Worm (Caenorhabditis elegans) whole organism, L1 larva: ENCODE results near the gene gpr-1.

Experiments used
- ama-1 ChIP-seq: fragments of 150-350 bp; optimal IDR thresholded peaks from 2 replicates; lab custom pipeline; 2014
- ceh-82 ChIP-seq, 3 experiments: fragments of 150-350 bp in 1 of 3; sonication (generic microtip) in 2 of 3; optimal IDR thresholded peaks; 2 replicates each; lab custom pipeline; 2014 to 2017; ENCODE audit warnings: missing biosample characterization in 3 of 3, missing genetic modification characterization in 3 of 3
- lin-13 ChIP-seq: fragments of 150-350 bp; optimal IDR thresholded peaks from 2 replicates; lab custom pipeline; 2014; ENCODE audit warnings: missing biosample characterization, missing genetic modification reagents, missing genetic modification characterization
- lin-15B ChIP-seq: fragments of 150-350 bp; sonication (generic microtip); optimal IDR thresholded peaks from 3 replicates; lab custom pipeline; 2014; ENCODE audit warnings: missing biosample characterization, missing genetic modification characterization
- lin-39 ChIP-seq: fragments of 150-350 bp; optimal IDR thresholded peaks from 2 replicates; lab custom pipeline; 2014; ENCODE audit warnings: missing biosample characterization, missing genetic modification reagents, missing genetic modification characterization
- mab-9 ChIP-seq: fragments of 200-800 bp; sonication (Bioruptor generic); IDR thresholded peaks from 2 replicates; pipeline ENCODE4 v1.3.6; 2022; ENCODE audit warnings: missing genetic modification reagents, missing genetic modification characterization, missing compliant biosample characterization
- mdl-1 ChIP-seq, 2 experiments: fragments of 150-350 bp; optimal IDR thresholded peaks; 2 replicates each; lab custom pipeline; 2014 to 2017; ENCODE audit warnings: missing biosample characterization in 2 of 2, missing genetic modification characterization in 2 of 2, inconsistent platforms in 1 of 2
- nhr-12 ChIP-seq: sonication (generic microtip); optimal IDR thresholded peaks from 2 replicates; lab custom pipeline; 2017; ENCODE audit warnings: missing biosample characterization, missing genetic modification characterization
- nhr-28 ChIP-seq: fragments of 150-350 bp; optimal IDR thresholded peaks from 2 replicates; lab custom pipeline; 2014; ENCODE audit warnings: missing biosample characterization, missing genetic modification characterization
- nhr-76 ChIP-seq: sonication (generic microtip); optimal IDR thresholded peaks from 2 replicates; lab custom pipeline; 2017; ENCODE audit warnings: missing biosample characterization, missing genetic modification characterization

ce11 chrIII:8636803-8637202, 8.1 kb downstream of the gpr-1 start:
- TF ChIP-seq lin-15B (tag; lab: Kevin White, UChicago) (no peak), ama-1 (lab: Kevin White, UChicago) (no peak), nhr-28 (tag; lab: Kevin White, UChicago) (no peak), mab-9 (no peak; the same call in 1 of the 2 replicates), lin-13 (GFP tag; lab: Kevin White, UChicago) (no peak), mdl-1 (tag; optimal IDR thresholded peaks at IDR 0.05; lab: Kevin White, UChicago) (no peak), nhr-12 (tag; lab: Kevin White, UChicago) (no peak), ceh-82 (tag; optimal IDR thresholded peaks at IDR 0.05; lab: Kevin White, UChicago) (no peak), lin-39 (tag; lab: Kevin White, UChicago) (no peak), nhr-76 (tag; lab: Kevin White, UChicago) (no peak)
